Worm (Caenorhabditis elegans) whole organism, L1 larva: ENCODE measurements around the gene T02C5.1.

ENCODE experiments used
- fos-1 ChIP-seq: fragments of 150-350 bp; optimal IDR thresholded peaks from 2 replicates; lab custom pipeline; 2014; ENCODE audit warnings: missing biosample characterization, missing genetic modification characterization
- nhr-237 ChIP-seq: fragments of 150-350 bp; optimal IDR thresholded peaks from 2 replicates; lab custom pipeline; 2014; ENCODE audit warnings: missing biosample characterization, missing genetic modification characterization
- nhr-76 ChIP-seq: sonication (generic microtip); optimal IDR thresholded peaks from 2 replicates; lab custom pipeline; 2017; ENCODE audit warnings: missing biosample characterization, missing genetic modification characterization

DNA sequence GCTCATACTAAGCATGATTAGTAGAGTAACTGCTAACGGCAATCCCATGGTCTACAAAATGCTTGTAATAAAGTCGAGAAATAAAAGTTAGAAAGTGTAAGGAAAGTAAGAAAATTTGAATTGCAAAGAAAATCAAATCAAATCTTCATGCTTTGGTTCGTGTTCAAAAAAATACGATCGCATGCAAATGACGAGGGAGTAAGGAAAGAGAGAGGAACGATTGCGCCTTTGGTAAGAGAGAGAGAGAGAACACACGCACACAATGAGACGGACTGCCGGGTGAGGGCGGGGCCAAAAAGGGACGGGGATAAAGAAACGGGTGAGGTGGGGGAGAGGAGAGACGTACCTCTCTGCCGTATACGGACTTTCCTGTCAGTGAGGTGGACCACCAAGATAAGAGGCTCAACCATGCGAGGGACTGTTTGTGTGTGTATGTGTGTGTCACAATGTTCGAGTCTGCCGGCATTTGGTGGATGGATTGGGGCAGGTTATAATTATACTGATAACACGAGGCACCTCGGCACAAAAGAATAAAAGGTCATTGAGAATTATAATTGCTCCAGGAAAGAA, 11.2 kb downstream of the T02C5.1 start, which contains the start of gene igcm-3:
- TF ChIP-seq nhr-76, result no peak
- TF ChIP-seq fos-1 (tag; lab: Kevin White, UChicago), result no peak
- TF ChIP-seq nhr-237 (tag; lab: Kevin White, UChicago), result no peak
